Worm (Caenorhabditis elegans): ENCODE measurements around the gene srv-16.

srv-16 gene

ce11 chrIV:15931176-15931575 lies 2.5 kb downstream of the srv-16 start (continued):
- TF ChIP-seq nhr-25 (tag; optimal IDR thresholded peaks at IDR 0.05; ENCODE audit: borderline replicate concordance, insufficient read depth) (no peak), hmg-1.1 (GFP tag; IDR thresholded peaks at IDR 0.05) (no peak)

ce11 chrIV:15930694-15931093 lies 3.0 kb downstream of the srv-16 start:
- TF ChIP-seq snpc-1.2 (GFP tag; IDR thresholded peaks at IDR 0.05): no peak
- TF ChIP-seq ceh-28 (tag; optimal IDR thresholded peaks at IDR 0.05): peak; percentile 71
- no peak for TF ChIP-seq zfp-3 (GFP tag; conservative IDR thresholded peaks at IDR 0.05)
- TF ChIP-seq daf-19 (GFP tag; conservative IDR thresholded peaks at IDR 0.05): no peak

DNA sequence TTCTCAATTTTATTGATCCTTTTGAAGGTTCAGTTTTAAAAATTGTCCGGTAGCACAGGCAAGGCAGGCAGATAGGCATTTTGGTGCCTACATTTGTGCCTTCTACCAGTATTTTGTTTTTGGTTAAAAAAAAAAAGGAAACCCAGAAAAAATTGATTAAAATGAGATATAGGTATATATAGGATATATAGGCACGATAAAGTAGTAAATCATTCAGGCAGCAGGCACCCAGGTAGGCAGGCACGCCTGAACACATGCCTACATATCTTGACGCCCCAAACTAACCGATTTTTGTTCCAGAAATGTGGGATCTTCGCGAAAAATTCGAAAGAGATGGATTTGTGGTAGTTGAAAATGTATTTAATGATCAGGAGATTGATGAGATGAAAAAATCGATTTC lies 3.4 kb downstream of the srv-16 start, which contains the start of gene Y105C5B.9:
Gene Y105C5B.9, plus strand, starts transcription at position 301 of the 400 bp plus-strand sequence.
- TF ChIP-seq zag-1 (tag; optimal IDR thresholded peaks at IDR 0.05) (no peak), madf-9 (GFP tag; conservative IDR thresholded peaks at IDR 0.05) (no peak), D1046.2 (GFP tag; IDR thresholded peaks at IDR 0.05) (no peak), nhr-41 (GFP tag; IDR thresholded peaks at IDR 0.05) (no peak), fos-1 (tag; optimal IDR thresholded peaks at IDR 0.05) (no peak), lir-3 (tag; optimal IDR thresholded peaks at IDR 0.05) (no peak), daf-19 (GFP tag; conservative IDR thresholded peaks at IDR 0.05) (no peak), nhr-11 (tag; optimal IDR thresholded peaks at IDR 0.05) (no peak)

- TF ChIP-seq zfp-2 (tag; optimal IDR thresholded peaks at IDR 0.05): no peak
- no peak for TF ChIP-seq egl-43 (GFP tag; IDR thresholded peaks at IDR 0.05)
- peak; percentile 56 for TF ChIP-seq pqm-1 (tag; optimal IDR thresholded peaks at IDR 0.05)
- TF ChIP-seq mxl-2 (GFP tag; conservative IDR thresholded peaks at IDR 0.05): no peak
- TF ChIP-seq daf-16 (GFP tag; optimal IDR thresholded peaks at IDR 0.05): peak in 1 of 2 experiments; percentile 43
- peak; percentile 81 for TF ChIP-seq daf-16 (tag; optimal IDR thresholded peaks at IDR 0.05)
- peak; percentile 15 for TF ChIP-seq nhr-77 (tag; optimal IDR thresholded peaks at IDR 0.05)
- TF ChIP-seq daf-12 (tag; optimal IDR thresholded peaks at IDR 0.05): no peak
- TF ChIP-seq mdl-1 (tag; optimal IDR thresholded peaks at IDR 0.05): peak in 1 of 2 experiments; percentile 51
- TF ChIP-seq zag-1 (tag; optimal IDR thresholded peaks at IDR 0.05): no peak
- TF ChIP-seq dve-1 (tag; optimal IDR thresholded peaks at IDR 0.05; ENCODE audit: insufficient read depth): peak; percentile 81
- TF ChIP-seq hlh-30 (tag; optimal IDR thresholded peaks at IDR 0.05; ENCODE audit: insufficient read depth): peak; percentile 79
- TF ChIP-seq mep-1 (tag; optimal IDR thresholded peaks at IDR 0.05): no peak
- peak; percentile 3 for TF ChIP-seq nhr-48 (tag; optimal IDR thresholded peaks at IDR 0.05)
- TF ChIP-seq nhr-28 (tag; optimal IDR thresholded peaks at IDR 0.05): peak; percentile 74
Observed at ce11 chrIV:15929831-15930230, 3.9 kb downstream of the srv-16 start.

DNA sequence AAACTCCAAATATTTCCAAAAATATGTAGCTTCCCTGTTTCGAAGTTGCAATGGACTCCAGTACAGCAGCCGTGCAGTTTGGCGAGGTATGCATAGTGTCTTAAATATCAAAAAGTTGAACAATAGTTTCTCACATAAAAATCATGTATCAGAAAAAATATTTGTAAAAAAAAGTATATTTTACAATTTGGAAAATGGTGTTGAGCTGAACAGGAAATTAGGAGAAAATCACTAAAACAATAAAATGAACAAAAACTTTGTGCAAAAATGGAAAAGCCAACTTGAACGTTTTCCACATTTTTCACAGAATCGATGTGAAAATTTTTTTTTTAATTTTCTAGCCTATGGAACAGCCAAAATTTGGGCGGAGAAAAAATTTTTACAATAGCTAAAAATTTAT lies 7.0 kb downstream of the srv-16 start, which contains the start of gene Y105C5B.8:
Gene Y105C5B.8, minus strand, starts transcription at position 101 of the 400 bp plus-strand sequence.
- TF ChIP-seq dmd-9 (GFP tag; IDR thresholded peaks at IDR 0.05) (no peak), lsy-2 (tag; optimal IDR thresholded peaks at IDR 0.05) (no peak), jun-1 (tag; optimal IDR thresholded peaks at IDR 0.05) (no peak), snpc-1.2 (GFP tag; IDR thresholded peaks at IDR 0.05) (no peak), attf-4 (tag; optimal IDR thresholded peaks at IDR 0.05) (no peak), nhr-48 (tag; optimal IDR thresholded peaks at IDR 0.05) (no peak), madf-9 (GFP tag; conservative IDR thresholded peaks at IDR 0.05) (no peak), ctbp-1 (GFP tag; IDR thresholded peaks at IDR 0.05) (no peak), lin-15B (tag; optimal IDR thresholded peaks at IDR 0.05) (no peak)

All from whole organism, L4 larva.